Worm (Caenorhabditis elegans) whole organism, late embryonic: Measurements from ENCODE around the gene C28D4.10.

ENCODE experiments used
- C08G9.2 ChIP-seq: sonication (generic microtip); optimal IDR thresholded peaks from 2 replicates; lab custom pipeline; 2016; ENCODE audit warnings: mild to moderate bottlenecking, missing genetic modification characterization, moderate library complexity, missing compliant biosample characterization
- F13H6.1 ChIP-seq: sonication (generic microtip); optimal IDR thresholded peaks from 2 replicates; lab custom pipeline; 2016; ENCODE audit warnings: missing genetic modification characterization, missing compliant biosample characterization
- ama-1 ChIP-seq: fragments of 150-350 bp; optimal IDR thresholded peaks from 2 replicates; lab custom pipeline; 2014
- ceh-45 ChIP-seq: fragments of 200-800 bp; sonication (Bioruptor generic); IDR thresholded peaks from 2 replicates; pipeline ENCODE4 v1.3.6; 2022; ENCODE audit warnings: missing genetic modification reagents, missing genetic modification characterization, missing compliant biosample characterization
- ceh-6 ChIP-seq: fragments of 200-800 bp; sonication (Bioruptor generic); optimal IDR thresholded peaks from 2 replicates; lab custom pipeline; 2018; ENCODE audit warnings: mild to moderate bottlenecking, missing genetic modification characterization, missing compliant biosample characterization
- eyg-1 ChIP-seq: sonication (generic microtip); optimal IDR thresholded peaks from 2 replicates; lab custom pipeline; 2016; ENCODE audit warnings: missing genotype, missing genetic modification characterization, missing compliant biosample characterization
- fax-1 ChIP-seq: sonication (generic microtip); optimal IDR thresholded peaks from 2 replicates; lab custom pipeline; 2016; ENCODE audit warnings: missing genotype, missing genetic modification characterization, missing compliant biosample characterization
- hlh-6 ChIP-seq: sonication (generic microtip); optimal IDR thresholded peaks from 2 replicates; lab custom pipeline; 2016; ENCODE audit warnings: missing genotype, missing genetic modification characterization, missing compliant biosample characterization
- nhr-11 ChIP-seq: fragments of 150-350 bp; optimal IDR thresholded peaks from 2 replicates; lab custom pipeline; 2014; ENCODE audit warnings: missing biosample characterization, missing genetic modification characterization
- pag-3 ChIP-seq: sonication (generic microtip); optimal IDR thresholded peaks from 2 replicates; lab custom pipeline; 2016; ENCODE audit warnings: missing compliant biosample characterization, missing genetic modification characterization, borderline replicate concordance
- pha-4 ChIP-seq: fragments of 150-350 bp; optimal IDR thresholded peaks from 2 replicates; lab custom pipeline; 2018; ENCODE audit warnings: missing biosample characterization, missing genetic modification reagents, missing genetic modification characterization
- pqm-1 ChIP-seq: sonication (generic microtip); optimal IDR thresholded peaks from 2 replicates; lab custom pipeline; 2016; ENCODE audit warnings: missing genetic modification characterization, missing compliant biosample characterization
- tbx-2 ChIP-seq: sonication (generic microtip); optimal IDR thresholded peaks from 2 replicates; lab custom pipeline; 2016; ENCODE audit warnings: missing genetic modification characterization, missing compliant biosample characterization
- unc-86 ChIP-seq: sonication (generic microtip); optimal IDR thresholded peaks from 2 replicates; lab custom pipeline; 2016; ENCODE audit warnings: missing genetic modification characterization, missing compliant biosample characterization

ce11 chrIV:9728376-9728775 is 9.9 kb upstream of the C28D4.10 start, which contains the start of gene nhr-100:
- TF ChIP-seq pag-3 (tag; lab: Kevin White, UChicago) (no peak), ceh-45 (GFP tag; lab: Robert Waterston, UW) (no peak), C08G9.2 (tag; lab: Kevin White, UChicago) (no peak), unc-86 (tag; lab: Kevin White, UChicago) (no peak), nhr-11 (tag; lab: Kevin White, UChicago) (no peak), ceh-6 (GFP tag; lab: Kevin White, UChicago) (no peak), pqm-1 (tag; lab: Kevin White, UChicago) (no peak), pha-4 (tag; lab: Kevin White, UChicago) (no peak), eyg-1 (tag; lab: Kevin White, UChicago) (no peak), tbx-2 (no peak), ama-1 (no peak), fax-1 (tag; lab: Kevin White, UChicago) (no peak), hlh-6 (tag; lab: Kevin White, UChicago) (no peak), F13H6.1 (tag; lab: Kevin White, UChicago) (no peak)
